Worm (Caenorhabditis elegans): Measurements from ENCODE around the gene tpk-1.

Gene tpk-1

ce11 chrIII:8866983-8867842, 44.7 kb upstream of the tpk-1 start (continued):
- TF ChIP-seq pqm-1 (tag; optimal IDR thresholded peaks at IDR 0.05) = peak; percentile 19
- TF ChIP-seq zfp-2 (tag; optimal IDR thresholded peaks at IDR 0.05) = no peak
- TF ChIP-seq tag-97 (GFP tag; IDR thresholded peaks at IDR 0.05) = no peak
- TF ChIP-seq ces-1 (GFP tag; optimal IDR thresholded peaks at IDR 0.05) = no peak
- peak; percentile 38 for TF ChIP-seq mep-1 (tag; optimal IDR thresholded peaks at IDR 0.05)
- TF ChIP-seq ceh-28 (tag; optimal IDR thresholded peaks at IDR 0.05) = peak; percentile 41
- no peak for TF ChIP-seq R02D3.7 (tag; optimal IDR thresholded peaks at IDR 0.05)
- no peak for TF ChIP-seq duxl-1 (tag; optimal IDR thresholded peaks at IDR 0.05; ENCODE audit: poor library complexity)
- no peak for TF ChIP-seq zag-1 (tag; optimal IDR thresholded peaks at IDR 0.05)
- TF ChIP-seq fkh-10 (GFP tag; optimal IDR thresholded peaks at IDR 0.05) = no peak
- no peak for TF ChIP-seq attf-4 (tag; optimal IDR thresholded peaks at IDR 0.05)
- peak in 1 of 2 experiments; percentile 67 for TF ChIP-seq unc-62 (GFP tag; optimal IDR thresholded peaks at IDR 0.05 in 1 of 2)
- no peak for TF ChIP-seq unc-62 (tag; optimal IDR thresholded peaks at IDR 0.05)
- TF ChIP-seq nhr-11 (tag; optimal IDR thresholded peaks at IDR 0.05) = no peak
- peak; percentile 10 to 65 for TF ChIP-seq mdl-1 (tag; optimal IDR thresholded peaks at IDR 0.05)
- TF ChIP-seq aha-1 (tag) = peak; percentile 94
- TF ChIP-seq hmg-1.1 (GFP tag; IDR thresholded peaks at IDR 0.05) = no peak
- peak; percentile 66 for TF ChIP-seq cey-2 (tag; optimal IDR thresholded peaks at IDR 0.05; ENCODE audit: borderline replicate concordance, insufficient read depth)
- no peak for TF ChIP-seq nhr-237 (tag; optimal IDR thresholded peaks at IDR 0.05)
- TF ChIP-seq snpc-4 (tag; optimal IDR thresholded peaks at IDR 0.05) = no peak
- TF ChIP-seq pha-4 (GFP tag; IDR thresholded peaks at IDR 0.05) = no peak
- TF ChIP-seq pha-4 (tag; optimal IDR thresholded peaks at IDR 0.05) = peak; percentile 39
- TF ChIP-seq Y75B8A.6 (GFP tag; IDR thresholded peaks at IDR 0.05) = no peak
- TF ChIP-seq arid-1 (GFP tag; conservative IDR thresholded peaks at IDR 0.05) = no peak; the same call in 1 of the 2 replicates
- no peak for TF ChIP-seq daf-8 (GFP tag; IDR thresholded peaks at IDR 0.05)
- no peak for TF ChIP-seq madf-9 (GFP tag; conservative IDR thresholded peaks at IDR 0.05)
- no peak for TF ChIP-seq dpl-1 (GFP tag; optimal IDR thresholded peaks at IDR 0.05)
- TF ChIP-seq saeg-2 (GFP tag; IDR thresholded peaks at IDR 0.05) = 0 out of 2 replicates have a peak, but pooled peaks have one; percentile 7
- TF ChIP-seq lin-15B (tag; optimal IDR thresholded peaks at IDR 0.05) = no peak
- TF ChIP-seq hlh-11 (tag; optimal IDR thresholded peaks at IDR 0.05) = peak; percentile 38
- no peak for TF ChIP-seq nhr-77 (tag; optimal IDR thresholded peaks at IDR 0.05)
- no peak for TF ChIP-seq egl-43 (GFP tag; IDR thresholded peaks at IDR 0.05)
- peak; percentile 38; the same call in 1 of the 2 replicates for TF ChIP-seq ZK337.2 (GFP tag; IDR thresholded peaks at IDR 0.05)
- TF ChIP-seq nhr-25 (tag; optimal IDR thresholded peaks at IDR 0.05; ENCODE audit: borderline replicate concordance, insufficient read depth) = peak; percentile 13
- no peak for TF ChIP-seq hif-1 (tag; optimal IDR thresholded peaks at IDR 0.05)
- no peak for TF ChIP-seq F49E8.2 (tag; optimal IDR thresholded peaks at IDR 0.05; ENCODE audit: borderline replicate concordance)
- TF ChIP-seq hlh-30 (tag; optimal IDR thresholded peaks at IDR 0.05; ENCODE audit: insufficient read depth) = peak; percentile 42
- TF ChIP-seq lin-13 (GFP tag; optimal IDR thresholded peaks at IDR 0.05) = peak; percentile 53
- no peak for TF ChIP-seq lim-7 (GFP tag; IDR thresholded peaks at IDR 0.05)
- TF ChIP-seq daf-12 (tag; optimal IDR thresholded peaks at IDR 0.05) = no peak
- TF ChIP-seq zip-11 (GFP tag; IDR thresholded peaks at IDR 0.05) = no peak
- TF ChIP-seq dmd-8 (GFP tag; IDR thresholded peaks at IDR 0.05) = 0 out of 2 replicates have a peak, but pooled peaks have one; percentile 34
- TF ChIP-seq tra-1 (GFP tag; IDR thresholded peaks at IDR 0.05) = no peak
- TF ChIP-seq daf-19 (GFP tag; conservative IDR thresholded peaks at IDR 0.05) = no peak
- TF ChIP-seq ztf-11 (tag; optimal IDR thresholded peaks at IDR 0.05) = no peak
- peak; percentile 22 for TF ChIP-seq mxl-3 (GFP tag; optimal IDR thresholded peaks at IDR 0.05)
- TF ChIP-seq nhr-10 (tag; optimal IDR thresholded peaks at IDR 0.05) = no peak
- no peak for TF ChIP-seq F37D6.2 (tag; optimal IDR thresholded peaks at IDR 0.05)
- no peak for TF ChIP-seq mxl-2 (GFP tag; conservative IDR thresholded peaks at IDR 0.05)
- TF ChIP-seq ztf-7 (tag; optimal IDR thresholded peaks at IDR 0.05) = no peak
